Fruit fly (Drosophila melanogaster) S2 (cell line): Measurements from ENCODE around the gene bowl.

Experiments used
- CG8478 ChIP-seq: fragments of >200 bp; optimal IDR thresholded peaks from 2 replicates; lab custom pipeline; 2018
- CTCF ChIP-seq, 2 experiments: fragments of >200 bp; optimal IDR thresholded peaks; 2 replicates each; lab custom pipeline; 2018

The bowl gene

dm6 chr2L:3822462-3823065, 51.1 kb downstream of the bowl start:
- TF ChIP-seq CTCF (optimal IDR thresholded peaks at IDR 0.05; lab: Kevin White, UChicago): no peak
- TF ChIP-seq CG8478 (lab: Kevin White, UChicago): no peak

dm6 chr2L:3823835-3824234, 52.3 kb downstream of the bowl start:
- no peak for TF ChIP-seq CG8478 (lab: Kevin White, UChicago)
- no peak for TF ChIP-seq CTCF (optimal IDR thresholded peaks at IDR 0.05; lab: Kevin White, UChicago)

dm6 chr2L:3825413-3825812, 53.9 kb downstream of the bowl start, which contains the start of gene slp1:
Gene slp1, plus strand, starts transcription at chr2L:3825675.
- TF ChIP-seq CG8478 (lab: Kevin White, UChicago) (no peak), CTCF (optimal IDR thresholded peaks at IDR 0.05; lab: Kevin White, UChicago) (no peak)

- TF ChIP-seq CG8478 (lab: Kevin White, UChicago) (no peak), CTCF (optimal IDR thresholded peaks at IDR 0.05; lab: Kevin White, UChicago) (no peak)
These were observed 56.1 kb downstream of the bowl start for dm6 chr2L:3827406-3828133.

- no peak for TF ChIP-seq CG8478 (lab: Kevin White, UChicago)
- TF ChIP-seq CTCF (optimal IDR thresholded peaks at IDR 0.05; lab: Kevin White, UChicago): no peak
These were observed 57.7 kb downstream of the bowl start for dm6 chr2L:3829220-3829619.

dm6 chr2L:3831694-3832093, 60.2 kb downstream of the bowl start:
- no peak for TF ChIP-seq CG8478 (lab: Kevin White, UChicago)
- TF ChIP-seq CTCF (optimal IDR thresholded peaks at IDR 0.05; lab: Kevin White, UChicago): no peak

- TF ChIP-seq CTCF (optimal IDR thresholded peaks at IDR 0.05; lab: Kevin White, UChicago) (no peak), CG8478 (lab: Kevin White, UChicago) (no peak)
These were observed 60.8 kb downstream of the bowl start for dm6 chr2L:3832249-3832675.
